Worm (Caenorhabditis elegans): ENCODE measurements around the gene C26D10.6.

C26D10.6 gene

ce11 chrII:8345613-8346012 is 8.9 kb downstream of the C26D10.6 start:
- TF ChIP-seq T26A5.8 (tag; optimal IDR thresholded peaks at IDR 0.05), result no peak
- no peak for TF ChIP-seq F23B12.7 (tag; optimal IDR thresholded peaks at IDR 0.05; ENCODE audit: insufficient read depth)
- no peak for TF ChIP-seq sptf-2 (GFP tag; optimal IDR thresholded peaks at IDR 0.05)
- TF ChIP-seq ceh-79 (tag; optimal IDR thresholded peaks at IDR 0.05), result no peak
- no peak for TF ChIP-seq madf-10 (tag; optimal IDR thresholded peaks at IDR 0.05)
- TF ChIP-seq snpc-1.1 (tag; optimal IDR thresholded peaks at IDR 0.05; ENCODE audit: insufficient read depth), result no peak
- TF ChIP-seq ceh-91 (GFP tag; IDR thresholded peaks at IDR 0.05), result no peak
- TF ChIP-seq F55B11.4 (tag; optimal IDR thresholded peaks at IDR 0.05; ENCODE audit: borderline replicate concordance, insufficient read depth), result no peak
- no peak for TF ChIP-seq hsf-1 (GFP tag; IDR thresholded peaks at IDR 0.05)
- no peak for TF ChIP-seq cebp-2 (GFP tag; IDR thresholded peaks at IDR 0.05)
- no peak for TF ChIP-seq rec-8 (tag; optimal IDR thresholded peaks at IDR 0.05)
- TF ChIP-seq egl-44 (GFP tag; IDR thresholded peaks at IDR 0.05), result no peak
- TF ChIP-seq ama-1 (optimal IDR thresholded peaks at IDR 0.05), result no peak
- no peak for TF ChIP-seq ama-1 (GFP tag; optimal IDR thresholded peaks at IDR 0.05)
- no peak for TF ChIP-seq Y53G8AR.9 (GFP tag; conservative IDR thresholded peaks at IDR 0.05)
- no peak for TF ChIP-seq F33H1.4 (GFP tag; IDR thresholded peaks at IDR 0.05)
- no peak for TF ChIP-seq dox-1 (GFP tag; IDR thresholded peaks at IDR 0.05)
- TF ChIP-seq ztf-6 (GFP tag; IDR thresholded peaks at IDR 0.05), result no peak
- no peak for TF ChIP-seq bed-2 (GFP tag; IDR thresholded peaks at IDR 0.05)
- TF ChIP-seq snpc-3.4 (tag; optimal IDR thresholded peaks at IDR 0.05), result no peak
- no peak for TF ChIP-seq rcor-1 (GFP tag; IDR thresholded peaks at IDR 0.05)

ce11 chrII:8344803-8345202 is 9.7 kb downstream of the C26D10.6 start:
- TF ChIP-seq tbp1 (GFP tag; optimal IDR thresholded peaks at IDR 0.05), result no peak
- TF ChIP-seq lin-54 (GFP tag; optimal IDR thresholded peaks at IDR 0.05), result no peak
- TF ChIP-seq zim-3 (tag; optimal IDR thresholded peaks at IDR 0.05), result no peak
- no peak for TF ChIP-seq sdz-38 (tag; optimal IDR thresholded peaks at IDR 0.05)
- TF ChIP-seq ztf-25 (GFP tag; IDR thresholded peaks at IDR 0.05), result no peak
- TF ChIP-seq ztf-6 (GFP tag; IDR thresholded peaks at IDR 0.05), result no peak
- TF ChIP-seq ceh-100 (GFP tag; IDR thresholded peaks at IDR 0.05), result no peak
- no peak for TF ChIP-seq madf-10 (tag; optimal IDR thresholded peaks at IDR 0.05)
- TF ChIP-seq aptf-3 (GFP tag; IDR thresholded peaks at IDR 0.05), result no peak
- TF ChIP-seq ZK185.1 (tag; optimal IDR thresholded peaks at IDR 0.05; ENCODE audit: poor library complexity, severe bottlenecking), result no peak
- TF ChIP-seq F57C9.4 (tag; optimal IDR thresholded peaks at IDR 0.05), result no peak
- no peak for TF ChIP-seq bed-1 (GFP tag; IDR thresholded peaks at IDR 0.05)
- no peak for TF ChIP-seq nfyb-1 (GFP tag; IDR thresholded peaks at IDR 0.05)

ce11 chrII:8339108-8339507 is 15.4 kb downstream of the C26D10.6 start:
- no peak for TF ChIP-seq unc-130 (GFP tag; optimal IDR thresholded peaks at IDR 0.05)
- no peak for TF ChIP-seq nhr-179 (tag; optimal IDR thresholded peaks at IDR 0.05)
- TF ChIP-seq attf-6 (GFP tag; IDR thresholded peaks at IDR 0.05), result no peak
- no peak for TF ChIP-seq T07F8.4 (tag; optimal IDR thresholded peaks at IDR 0.05)
- no peak for TF ChIP-seq fkh-3 (tag; optimal IDR thresholded peaks at IDR 0.05)
- TF ChIP-seq bed-2 (GFP tag; IDR thresholded peaks at IDR 0.05), result no peak
- TF ChIP-seq F10E7.11 (tag; optimal IDR thresholded peaks at IDR 0.05), result no peak
- no peak for TF ChIP-seq madf-8 (GFP tag; conservative IDR thresholded peaks at IDR 0.05)
- TF ChIP-seq sptf-2 (GFP tag; optimal IDR thresholded peaks at IDR 0.05), result no peak
- no peak for TF ChIP-seq ceh-27 (GFP tag; optimal IDR thresholded peaks at IDR 0.05)
